Worm (Caenorhabditis elegans) whole organism, dauer: Measurements from ENCODE around the gene lpr-6.

ENCODE experiments used
- unc-62 ChIP-seq: sonication (generic microtip); optimal IDR thresholded peaks from 2 replicates; lab custom pipeline; 2017; ENCODE audit warnings: missing biosample characterization, missing genetic modification reagents, missing genetic modification characterization

lpr-6 gene

ce11 chrX:11059744-11060143 is at the start of gene lpr-6:
Gene lpr-6, plus strand, starts transcription at chrX:11059994.
- no peak for TF ChIP-seq unc-62

- no peak for TF ChIP-seq unc-62
These were observed 49.2 kb upstream of the lpr-6 start, which contains the start of gene F58A3.4 for ce11 chrX:11010565-11010964. Gene F58A3.4, minus strand, starts transcription at chrX:11010665.

DNA sequence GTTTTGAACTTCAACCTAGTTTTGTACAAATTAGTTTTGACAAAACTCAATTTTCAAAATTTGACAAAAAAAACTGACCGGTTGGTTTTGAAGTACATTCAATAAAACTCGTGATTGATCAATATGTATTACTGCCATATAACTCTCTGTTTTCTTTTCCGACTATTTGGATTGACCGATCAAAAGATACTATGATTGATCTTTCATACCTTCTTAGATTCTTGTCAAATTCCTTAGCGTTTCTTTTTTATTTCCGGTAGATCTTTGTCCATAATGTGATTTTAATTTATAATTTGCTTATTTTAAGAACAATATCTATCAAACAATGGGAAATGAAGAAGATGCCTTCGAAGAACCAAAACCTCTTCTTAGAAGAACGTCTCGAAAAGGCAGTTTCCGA is 47.5 kb upstream of the lpr-6 start, which contains the start of gene F58A3.3:
Gene F58A3.3 (plus strand): TSS at position 301 of the 400 bp plus-strand sequence.
- no peak for TF ChIP-seq unc-62

ce11 chrX:11014394-11015280 is 45.2 kb upstream of the lpr-6 start:
- no peak for TF ChIP-seq unc-62

ce11 chrX:11016100-11016499 is 43.7 kb upstream of the lpr-6 start, which contains the start of gene egl-15:
Gene egl-15, plus strand, starts transcription at chrX:11016400.
- TF ChIP-seq unc-62 = no peak

DNA sequence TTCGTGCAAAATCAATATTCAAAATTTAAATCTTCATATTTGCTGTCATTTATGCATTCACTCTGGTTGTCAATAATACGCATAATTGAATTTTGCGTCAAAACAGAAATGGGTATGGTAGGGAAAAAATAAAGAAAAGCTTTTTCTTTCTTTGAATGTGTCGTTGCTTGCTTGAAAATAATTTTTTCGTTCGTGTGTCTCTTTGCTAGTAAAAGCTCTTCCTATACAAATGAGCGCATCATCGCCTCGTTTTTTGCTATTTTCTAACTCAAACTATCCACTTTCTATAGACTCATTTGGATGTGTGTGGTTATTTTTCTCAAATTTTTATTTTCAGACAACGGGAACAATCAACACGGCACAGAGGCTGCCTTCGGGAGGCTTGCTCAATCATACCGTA is 31.2 kb upstream of the lpr-6 start, which contains the start of gene ldb-1:
Gene ldb-1 (plus strand): TSS at position 301 of the 400 bp plus-strand sequence.
- TF ChIP-seq unc-62 = no peak

DNA sequence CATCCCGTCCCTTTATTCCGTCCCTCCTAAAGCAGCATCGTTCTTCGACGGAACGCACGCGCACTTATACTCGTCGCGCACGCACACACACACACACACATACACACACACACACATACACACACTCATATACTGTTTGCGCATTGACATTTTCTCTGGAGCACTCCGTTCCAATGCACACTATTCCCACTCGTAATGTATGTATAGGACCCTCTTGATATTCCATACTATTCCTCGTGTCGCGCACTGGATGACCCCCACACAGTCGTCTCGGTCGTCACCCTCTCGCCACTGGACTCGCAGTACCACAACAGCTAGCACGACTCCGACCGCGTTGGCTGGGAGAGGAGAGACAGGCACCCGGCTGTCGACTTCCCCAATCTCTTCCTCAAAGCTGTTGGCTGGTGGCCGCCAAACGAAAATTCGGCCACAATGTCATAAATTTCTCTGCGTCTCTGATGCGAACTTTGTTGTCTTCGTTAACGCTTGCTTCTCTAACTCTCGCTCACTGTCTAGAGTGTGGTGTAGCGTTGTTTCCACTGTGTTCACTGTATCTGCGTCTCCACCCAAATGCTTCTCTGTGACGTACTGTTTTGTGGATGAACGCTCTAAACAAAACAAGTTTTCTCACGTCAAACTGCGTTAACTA is 28.6 kb upstream of the lpr-6 start:
- no peak for TF ChIP-seq unc-62

- TF ChIP-seq unc-62 = no peak
These were observed 27.9 kb upstream of the lpr-6 start for ce11 chrX:11031869-11032268.

DNA sequence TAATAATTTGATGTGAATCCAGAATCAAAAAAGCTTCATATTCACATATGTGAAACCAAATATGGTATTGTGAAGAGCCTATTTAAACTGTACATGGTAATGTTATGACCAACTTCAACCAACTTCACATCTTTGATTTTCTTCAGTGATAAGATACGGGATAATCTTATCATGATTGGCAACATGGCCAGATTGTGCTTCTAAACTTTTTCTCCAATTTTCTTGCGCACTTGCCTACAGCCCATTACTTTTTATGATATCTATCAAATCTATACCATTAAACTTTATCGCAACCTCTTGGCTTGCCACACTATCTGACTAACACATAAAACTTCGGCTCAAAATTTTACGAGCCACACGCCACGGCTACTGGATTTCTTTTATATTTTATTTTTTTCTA is 27.4 kb upstream of the lpr-6 start:
- no peak for TF ChIP-seq unc-62

DNA sequence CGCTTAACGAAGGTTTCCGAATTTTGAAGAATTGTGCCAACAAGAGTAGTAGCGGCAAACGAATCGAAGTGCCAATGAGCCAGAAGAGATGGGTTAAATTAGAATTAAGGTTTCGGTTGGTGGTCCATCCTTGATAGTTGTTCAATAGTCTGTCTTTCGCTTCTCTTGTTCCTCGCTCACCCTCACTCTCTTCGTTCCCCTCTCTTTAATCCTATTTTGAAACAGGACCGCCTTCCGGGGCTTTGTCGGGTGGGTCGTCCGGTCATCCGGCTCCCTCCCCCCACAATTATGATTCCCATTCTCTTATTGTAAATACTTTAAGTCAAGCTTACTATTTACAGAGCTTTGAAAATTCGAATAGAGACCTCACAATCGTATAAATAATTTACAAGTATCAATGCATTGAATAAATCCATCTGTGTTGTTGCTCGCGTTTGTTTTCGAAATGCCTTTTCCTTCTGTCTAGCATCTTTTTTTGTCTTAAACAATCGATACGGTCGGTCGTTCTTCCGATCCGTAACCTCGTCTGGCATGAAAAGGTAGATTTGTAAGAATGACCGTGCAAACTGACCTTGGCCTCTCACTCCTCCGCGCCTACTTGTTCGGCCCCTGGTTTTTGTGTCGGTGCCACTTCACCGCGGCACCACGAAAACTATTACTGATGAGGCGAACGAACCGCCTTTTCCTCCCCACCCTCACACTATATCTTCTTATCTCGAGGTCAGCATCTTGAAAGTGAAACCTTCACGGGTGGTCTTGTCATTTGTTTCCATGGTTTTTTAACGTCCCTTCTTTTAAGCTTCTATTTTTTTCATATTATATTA is 26.5 kb upstream of the lpr-6 start:
- TF ChIP-seq unc-62 = no peak

DNA sequence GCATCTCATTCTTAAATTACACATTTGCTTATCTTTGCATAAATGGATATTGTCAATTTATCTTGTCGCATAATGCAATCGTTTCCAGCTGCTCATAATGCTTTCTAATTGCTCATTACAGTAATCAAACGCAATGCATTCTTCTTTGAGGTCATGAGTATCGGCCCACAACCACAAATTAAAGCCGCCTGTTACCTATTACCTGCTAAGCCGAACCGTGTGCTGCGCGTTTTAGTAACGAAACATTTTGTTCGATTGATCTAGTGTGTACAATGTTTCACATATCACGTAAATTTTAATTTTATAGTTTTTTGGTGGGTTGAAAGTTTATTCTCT is 25.9 kb upstream of the lpr-6 start:
- no peak for TF ChIP-seq unc-62

DNA sequence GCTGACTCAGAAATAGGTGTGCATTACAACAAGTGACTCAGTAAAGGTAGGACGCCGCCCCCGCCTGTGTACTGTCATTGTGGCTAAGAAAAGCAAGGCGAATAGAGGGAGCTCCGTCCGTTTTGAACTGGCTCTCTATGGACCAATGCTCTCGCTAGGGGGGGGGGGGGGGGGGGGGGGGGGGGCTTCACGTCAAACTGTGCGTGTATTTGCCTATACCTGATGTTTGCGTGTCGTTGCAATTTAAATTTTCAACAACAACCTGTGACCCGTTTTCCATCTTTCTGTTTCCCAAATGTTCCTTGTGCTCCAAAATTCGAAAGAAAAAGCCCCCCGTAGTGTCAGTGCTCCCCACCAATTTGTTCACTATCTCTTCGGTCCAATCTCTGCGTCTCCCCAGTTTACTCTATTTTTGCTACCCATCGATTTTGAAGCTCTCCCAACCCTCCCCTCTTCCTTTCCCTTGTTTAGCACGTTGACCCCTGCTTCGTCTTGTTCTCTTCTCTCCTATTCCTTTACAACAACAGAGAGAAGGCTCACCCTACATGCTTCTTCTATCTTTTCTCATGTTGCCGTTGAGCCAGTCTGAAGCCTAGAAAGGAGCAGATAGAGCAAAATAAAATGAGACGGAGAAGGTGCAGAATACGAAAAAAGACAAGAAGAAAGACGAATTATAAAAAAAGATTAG is 25.2 kb upstream of the lpr-6 start:
- no peak for TF ChIP-seq unc-62

ce11 chrX:11035563-11035962 is 24.2 kb upstream of the lpr-6 start:
- TF ChIP-seq unc-62 = no peak

DNA sequence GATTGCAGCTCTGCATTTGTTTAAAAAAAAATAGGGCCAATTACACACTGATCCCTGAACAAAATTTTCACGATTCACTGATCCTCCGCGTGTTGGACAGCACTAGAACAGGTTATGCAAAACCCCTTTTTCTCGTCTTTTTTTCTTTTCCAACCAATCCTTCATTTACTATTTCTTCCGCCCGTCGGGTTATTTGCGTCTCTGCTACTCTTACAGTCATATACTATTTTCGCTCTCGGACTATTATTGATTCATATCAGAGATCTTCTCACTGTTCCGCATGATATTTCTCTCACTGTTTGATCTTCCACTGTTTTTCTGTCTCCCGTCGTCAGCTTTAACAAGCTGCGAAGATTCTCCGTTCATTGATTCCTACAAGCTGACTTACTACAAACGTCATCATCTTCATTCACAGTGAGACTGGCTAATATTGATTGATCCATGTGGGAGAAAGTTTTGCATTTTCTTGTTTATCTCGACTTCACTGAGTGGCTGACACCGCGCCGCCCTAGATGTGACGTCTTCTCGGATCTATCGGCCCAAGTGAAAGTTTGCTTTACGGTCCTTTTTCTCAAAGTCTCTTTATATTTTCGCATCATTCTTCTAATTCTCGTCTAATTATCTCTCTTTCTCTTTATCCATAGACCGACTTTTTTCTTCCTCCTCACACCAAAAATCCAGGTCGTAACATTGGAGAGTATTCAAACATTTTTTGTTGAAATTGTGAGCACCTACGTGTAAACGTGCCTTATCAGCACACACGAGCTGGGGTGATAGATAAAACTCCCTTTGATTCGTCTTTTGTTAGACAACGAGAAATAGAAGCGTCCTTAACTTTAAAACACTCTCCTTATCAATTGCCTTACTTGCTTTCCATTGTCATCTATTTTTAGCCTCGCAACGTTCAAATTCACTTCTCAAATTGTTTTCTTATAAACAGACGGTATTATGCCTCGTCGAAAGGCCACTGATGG is 23.4 kb upstream of the lpr-6 start:
- no peak for TF ChIP-seq unc-62

DNA sequence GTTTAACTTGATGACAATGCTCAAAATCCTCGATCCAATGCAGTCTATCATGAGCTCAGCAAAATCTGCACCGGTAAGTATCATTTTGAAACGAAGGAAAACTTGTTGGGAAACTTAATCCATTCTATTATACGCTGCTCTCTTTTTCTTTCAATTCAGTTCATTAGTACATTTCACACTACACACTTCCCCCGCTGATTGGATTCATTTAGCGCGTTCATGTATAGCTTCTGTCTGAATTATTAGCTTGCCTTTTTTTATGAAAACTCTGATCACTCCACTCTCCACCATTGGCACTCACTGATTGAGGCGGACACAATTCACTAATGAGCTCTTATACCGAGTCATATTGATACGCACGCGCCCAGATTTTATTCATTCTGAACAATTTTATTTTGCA is 21.6 kb upstream of the lpr-6 start:
- TF ChIP-seq unc-62 = no peak
